Worm (Caenorhabditis elegans): ENCODE data around the gene ctsa-3.1.

DNA sequence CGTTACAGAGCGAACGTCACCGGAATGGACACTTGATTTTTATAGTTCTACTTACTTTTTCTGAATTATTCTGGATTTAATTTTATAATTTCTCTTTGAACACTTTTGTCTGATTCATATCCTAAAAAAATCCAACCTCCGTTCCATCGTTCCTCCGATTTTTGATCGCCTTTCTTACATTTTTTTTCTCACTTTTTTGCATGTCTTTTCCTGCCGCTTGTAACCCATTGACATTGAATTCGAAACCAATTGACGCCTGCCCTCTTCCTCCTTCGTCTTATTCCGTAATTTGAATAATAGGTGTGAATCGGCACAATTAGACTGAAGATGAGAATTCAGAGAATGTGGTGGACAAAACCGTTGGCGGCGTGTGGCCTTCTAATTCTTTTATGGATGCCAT is 12.9 kb downstream of the ctsa-3.1 start, which contains the start of gene skpo-3:
- no peak for TF ChIP-seq unc-39 (tag; optimal IDR thresholded peaks at IDR 0.05)
- no peak for TF ChIP-seq lin-39 (tag; optimal IDR thresholded peaks at IDR 0.05)
- no peak for TF ChIP-seq egl-27 (tag; optimal IDR thresholded peaks at IDR 0.05)
- TF ChIP-seq mdl-1 (tag; optimal IDR thresholded peaks at IDR 0.05): no peak
- no peak for TF ChIP-seq aly-2 (tag; optimal IDR thresholded peaks at IDR 0.05)
- no peak for TF ChIP-seq pha-4 (tag; optimal IDR thresholded peaks at IDR 0.05)
- TF ChIP-seq ama-1 (optimal IDR thresholded peaks at IDR 0.05): no peak
- no peak for TF ChIP-seq nhr-76 (tag; optimal IDR thresholded peaks at IDR 0.05)
- TF ChIP-seq nhr-237 (tag; optimal IDR thresholded peaks at IDR 0.05): no peak
- no peak for TF ChIP-seq eor-1 (tag; optimal IDR thresholded peaks at IDR 0.05)
- TF ChIP-seq nhr-28 (tag; optimal IDR thresholded peaks at IDR 0.05): no peak
- TF ChIP-seq ceh-9 (tag; optimal IDR thresholded peaks at IDR 0.05): no peak
- no peak for TF ChIP-seq ZK546.5 (tag; optimal IDR thresholded peaks at IDR 0.05)

Data from whole organism, L3 larva.